Worm (Caenorhabditis elegans) whole organism, late embryonic: ENCODE data around the gene F48F5.6.

Experiments used
- F13H6.1 ChIP-seq: sonication (generic microtip); optimal IDR thresholded peaks from 2 replicates; lab custom pipeline; 2016; ENCODE audit warnings: missing genetic modification characterization, missing compliant biosample characterization
- ceh-14 ChIP-seq: sonication (generic microtip); optimal IDR thresholded peaks from 2 replicates; lab custom pipeline; 2016; ENCODE audit warnings: missing genotype, missing genetic modification characterization, missing compliant biosample characterization
- ceh-22 ChIP-seq: sonication (generic microtip); optimal IDR thresholded peaks from 2 replicates; lab custom pipeline; 2017; ENCODE audit warnings: missing biosample characterization, missing genetic modification characterization
- ceh-31 ChIP-seq: sonication (generic microtip); optimal IDR thresholded peaks from 2 replicates; lab custom pipeline; 2016; ENCODE audit warnings: missing genetic modification characterization, missing compliant biosample characterization
- ceh-34 ChIP-seq: sonication (generic microtip); optimal IDR thresholded peaks from 2 replicates; lab custom pipeline; 2016; ENCODE audit warnings: mild to moderate bottlenecking, missing genetic modification characterization, missing compliant biosample characterization
- dve-1 ChIP-seq: sonication (generic microtip); optimal IDR thresholded peaks from 2 replicates; lab custom pipeline; 2017; ENCODE audit warnings: antibody characterized with exemption, mild to moderate bottlenecking, missing genetic modification characterization, missing compliant biosample characterization
- odd-2 ChIP-seq: sonication (generic microtip); optimal IDR thresholded peaks from 2 replicates; lab custom pipeline; 2017; ENCODE audit warnings: antibody characterized with exemption, mild to moderate bottlenecking, missing genetic modification characterization, missing compliant biosample characterization
- ttx-3 ChIP-seq: sonication (generic microtip); optimal IDR thresholded peaks from 2 replicates; lab custom pipeline; 2016; ENCODE audit warnings: missing genetic modification reagents, missing genetic modification characterization, missing compliant biosample characterization
- unc-86 ChIP-seq: sonication (generic microtip); optimal IDR thresholded peaks from 2 replicates; lab custom pipeline; 2016; ENCODE audit warnings: missing genetic modification characterization, missing compliant biosample characterization

DNA sequence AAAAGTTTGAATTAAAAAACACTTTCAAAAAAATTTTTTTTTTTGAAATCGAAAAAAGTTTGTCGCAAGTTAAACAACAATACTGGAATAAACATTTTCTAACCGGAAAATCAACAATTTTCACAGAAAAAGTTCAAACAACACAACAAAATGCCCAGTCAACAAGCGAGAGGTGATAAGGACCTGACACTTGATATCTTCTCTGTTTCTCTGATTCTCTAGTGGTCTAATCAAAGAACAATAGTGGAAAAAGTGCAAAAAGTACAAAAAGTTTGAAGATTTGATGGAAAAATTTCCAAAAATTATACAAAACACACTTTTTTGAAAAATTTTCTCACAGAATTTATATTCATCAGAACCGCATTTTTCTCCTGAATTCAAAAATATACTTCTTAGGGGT, 29.6 kb downstream of the F48F5.6 start:
- TF ChIP-seq ceh-31 (tag; lab: Kevin White, UChicago) (no peak), ttx-3 (tag; lab: Kevin White, UChicago) (no peak), unc-86 (tag; lab: Kevin White, UChicago) (no peak), odd-2 (tag; lab: Kevin White, UChicago) (no peak), dve-1 (tag; lab: Kevin White, UChicago) (no peak), ceh-14 (tag; lab: Kevin White, UChicago) (no peak), F13H6.1 (no peak), ceh-22 (tag; lab: Kevin White, UChicago) (no peak), ceh-34 (tag; lab: Kevin White, UChicago) (no peak)
